Fruit fly (Drosophila melanogaster) whole organism, wandering third instar larva: ENCODE data around the gene Sec5.

Experiments used
- Abd-B ChIP-seq: fragments of >200 bp; optimal IDR thresholded peaks from 2 replicates; lab custom pipeline; 2017; ENCODE audit warnings: missing biosample characterization, missing genetic modification characterization
- CG32264 ChIP-seq: fragments of 200-800 bp; sonication (Bioruptor generic); optimal IDR thresholded peaks from 2 replicates; lab custom pipeline; 2016; ENCODE audit warnings: missing biosample characterization, missing genetic modification characterization
- CG9705 ChIP-seq: fragments of 200-800 bp; sonication (Bioruptor generic); optimal IDR thresholded peaks from 2 replicates; lab custom pipeline; 2018; ENCODE audit warnings: missing biosample characterization, mild to moderate bottlenecking, missing genetic modification characterization
- Dfd ChIP-seq: fragments of >200 bp; optimal IDR thresholded peaks from 2 replicates; lab custom pipeline; 2017; ENCODE audit warnings: missing biosample characterization, missing genetic modification characterization
- Dif ChIP-seq: fragments of 200-275, 200-300 bp; sonication (Bioruptor generic); optimal IDR thresholded peaks from 2 replicates; lab custom pipeline; 2018; ENCODE audit warnings: missing biosample characterization, missing genetic modification characterization; ENCODE audit not compliant: partially characterized antibody
- GATAd ChIP-seq: sonication (Bioruptor generic); optimal IDR thresholded peaks from 2 replicates; lab custom pipeline; 2016; ENCODE audit warnings: missing biosample characterization, missing genetic modification characterization
- HLH106 ChIP-seq: fragments of 200-800 bp; optimal IDR thresholded peaks from 3 replicates; lab custom pipeline; 2019; ENCODE audit warnings: missing biosample characterization, mild to moderate bottlenecking, missing genetic modification characterization, moderate library complexity
- Hnf4 ChIP-seq: fragments of 200-800 bp; sonication (Bioruptor generic); optimal IDR thresholded peaks from 2 replicates; lab custom pipeline; 2016; ENCODE audit warnings: missing biosample characterization, mild to moderate bottlenecking, missing genetic modification characterization
- Hr78 ChIP-seq: fragments of >200 bp; optimal IDR thresholded peaks from 2 replicates; lab custom pipeline; 2017; ENCODE audit warnings: missing biosample characterization, missing genetic modification characterization
- Hr83 ChIP-seq: fragments of 200-300 bp; sonication (Bioruptor generic); optimal IDR thresholded peaks from 2 replicates; lab custom pipeline; 2016; ENCODE audit warnings: missing biosample characterization, mild to moderate bottlenecking, missing genetic modification characterization, moderate library complexity; ENCODE audit not compliant: poor library complexity, severe bottlenecking
- Jra ChIP-seq: sonication (Bioruptor generic); optimal IDR thresholded peaks from 2 replicates; lab custom pipeline; 2016; ENCODE audit warnings: missing biosample characterization, missing genetic modification characterization
- Myc ChIP-seq: fragments of >200 bp; optimal IDR thresholded peaks from 2 replicates; lab custom pipeline; 2017
- N ChIP-seq: fragments of >200 bp; optimal IDR thresholded peaks from 2 replicates; lab custom pipeline; 2018; ENCODE audit warnings: missing biosample characterization, missing external identifiers, missing genetic modification characterization
- OdsH ChIP-seq: fragments of 200-800 bp; sonication (Bioruptor generic); optimal IDR thresholded peaks from 2 replicates; lab custom pipeline; 2016; ENCODE audit warnings: missing biosample characterization, mild to moderate bottlenecking, missing genetic modification characterization
- Rel ChIP-seq, 2 experiments: fragments of 200-800 bp; sonication (Bioruptor generic) in 1 of 2; optimal IDR thresholded peaks; 2 replicates in 1 of 2; 3 replicates in 1 of 2; lab custom pipeline; 2016 to 2019; ENCODE audit warnings: mild to moderate bottlenecking in 2 of 2, missing biosample characterization in 2 of 2, missing genetic modification characterization in 2 of 2, moderate library complexity in 1 of 2
- Sp1 ChIP-seq: fragments of 200-800 bp; sonication (Bioruptor generic); optimal IDR thresholded peaks from 3 replicates; lab custom pipeline; 2019; ENCODE audit warnings: missing biosample characterization, mild to moderate bottlenecking, missing genetic modification characterization, moderate library complexity
- Vsx2 ChIP-seq: fragments of 200-300, 225-300 bp; sonication (Bioruptor generic); optimal IDR thresholded peaks from 2 replicates; lab custom pipeline; 2018; ENCODE audit warnings: missing biosample characterization, missing genetic modification characterization; ENCODE audit not compliant: partially characterized antibody
- br ChIP-seq: fragments of 200-800 bp; sonication (Bioruptor generic); optimal IDR thresholded peaks from 2 replicates; lab custom pipeline; 2016; ENCODE audit warnings: missing biosample characterization, missing genetic modification characterization
- brk ChIP-seq: fragments of 200-800 bp; sonication (Bioruptor generic); optimal IDR thresholded peaks from 2 replicates; lab custom pipeline; 2016; ENCODE audit warnings: missing biosample characterization, mild to moderate bottlenecking, missing genetic modification characterization
- dl ChIP-seq, 2 experiments: fragments of 175-275, 200-275 bp in 1 of 2; fragments of 200-275 bp in 1 of 2; sonication (Bioruptor generic); optimal IDR thresholded peaks; lab custom pipeline; 2018; ENCODE audit warnings: mild to moderate bottlenecking in 2 of 2, missing biosample characterization in 2 of 2, missing genetic modification characterization in 2 of 2, moderate library complexity in 2 of 2; ENCODE audit not compliant: partially characterized antibody in 2 of 2, insufficient read depth in 1 of 2
- ey ChIP-seq: fragments of 200-800 bp; sonication (Bioruptor generic); optimal IDR thresholded peaks from 2 replicates; lab custom pipeline; 2016; ENCODE audit warnings: missing biosample characterization, missing genetic modification characterization
- foxo ChIP-seq, 2 experiments: fragments of 200-800 bp; sonication (Bioruptor generic); optimal IDR thresholded peaks; 2 replicates in 1 of 2; 3 replicates in 1 of 2; lab custom pipeline; 2016 to 2017; ENCODE audit warnings: missing biosample characterization in 2 of 2, missing genetic modification characterization in 2 of 2
- fru ChIP-seq: fragments of 200-800 bp; sonication (Bioruptor generic); optimal IDR thresholded peaks from 3 replicates; lab custom pipeline; 2016; ENCODE audit warnings: missing biosample characterization, mild to moderate bottlenecking, missing genetic modification characterization
- h ChIP-seq: fragments of 200-800 bp; sonication (Bioruptor generic); optimal IDR thresholded peaks from 3 replicates; lab custom pipeline; 2016; ENCODE audit warnings: missing biosample characterization, mild to moderate bottlenecking, missing genetic modification characterization
- jim ChIP-seq: fragments of 175-275, 200-325 bp; sonication (Bioruptor generic); optimal IDR thresholded peaks from 2 replicates; lab custom pipeline; 2016; ENCODE audit warnings: missing biosample characterization, mild to moderate bottlenecking, missing genetic modification characterization
- lola ChIP-seq: fragments of >200 bp; optimal IDR thresholded peaks from 2 replicates; lab custom pipeline; 2017; ENCODE audit warnings: missing biosample characterization, missing genetic modification characterization
- pan ChIP-seq: fragments of >200 bp; optimal IDR thresholded peaks from 2 replicates; lab custom pipeline; 2017
- psq ChIP-seq: fragments of 200-800 bp; sonication (Bioruptor generic); optimal IDR thresholded peaks from 3 replicates; lab custom pipeline; 2017; ENCODE audit warnings: missing biosample characterization, mild to moderate bottlenecking, missing genetic modification characterization, moderate library complexity
- sage ChIP-seq: fragments of 200-800 bp; sonication (Bioruptor generic); optimal IDR thresholded peaks from 2 replicates; lab custom pipeline; 2016; ENCODE audit warnings: missing biosample characterization, mild to moderate bottlenecking, missing genetic modification characterization
- sv ChIP-seq: fragments of 200-800 bp; sonication (Bioruptor generic); optimal IDR thresholded peaks from 3 replicates; lab custom pipeline; 2016; ENCODE audit warnings: missing biosample characterization, missing genetic modification characterization
- tai ChIP-seq: sonication (Bioruptor generic); optimal IDR thresholded peaks from 2 replicates; lab custom pipeline; 2016; ENCODE audit warnings: missing biosample characterization, missing genetic modification characterization
- usp ChIP-seq: fragments of >200 bp; optimal IDR thresholded peaks from 2 replicates; lab custom pipeline; 2017; ENCODE audit warnings: missing biosample characterization, missing genetic modification characterization
- woc ChIP-seq: sonication (Bioruptor generic); optimal IDR thresholded peaks from 2 replicates; lab custom pipeline; 2016; ENCODE audit warnings: missing biosample characterization, mild to moderate bottlenecking, missing genetic modification characterization

The Sec5 gene

DNA sequence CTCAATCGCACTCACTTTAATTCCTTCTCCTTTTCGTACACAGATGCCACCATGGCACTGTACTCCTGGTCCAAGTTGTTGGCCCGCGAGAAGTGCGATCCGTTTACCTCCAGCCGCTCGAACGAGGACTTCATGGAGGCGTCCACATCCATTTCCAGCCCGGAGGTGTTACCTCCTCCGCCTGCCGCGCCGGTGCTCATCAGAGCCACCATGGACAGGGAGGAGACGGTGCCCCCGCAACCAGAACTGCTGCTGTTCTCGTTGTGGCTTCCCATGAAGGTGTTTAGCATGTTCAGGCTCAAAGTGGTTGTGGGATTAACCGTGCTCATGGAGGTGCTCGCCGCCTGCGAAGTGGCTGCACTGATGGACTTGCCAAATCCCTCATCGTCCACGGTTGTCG is 38.4 kb downstream of the Sec5 start:
- TF ChIP-seq CG9705: no peak
- TF ChIP-seq brk (GFP tag; lab: Kevin White, UChicago): no peak
- no peak for TF ChIP-seq tai (GFP tag; lab: Kevin White, UChicago)
- TF ChIP-seq psq: no peak
- TF ChIP-seq lola: no peak
- no peak for TF ChIP-seq usp (GFP tag; lab: Kevin White, UChicago)
- TF ChIP-seq br: no peak
- TF ChIP-seq Hnf4: no peak
- TF ChIP-seq Dfd (GFP tag; lab: Kevin White, UChicago): no peak
- no peak for TF ChIP-seq Jra (GFP tag; lab: Kevin White, UChicago)
- TF ChIP-seq Abd-B: no peak
- no peak for TF ChIP-seq CG32264 (GFP tag; lab: Kevin White, UChicago)
- TF ChIP-seq jim (GFP tag; lab: Kevin White, UChicago): no peak
- TF ChIP-seq Rel (GFP tag; optimal IDR thresholded peaks at IDR 0.05; lab: Kevin White, UChicago): no peak
- no peak for TF ChIP-seq Rel (tag; optimal IDR thresholded peaks at IDR 0.05; lab: Kevin White, UChicago)
- TF ChIP-seq sv (GFP tag; lab: Kevin White, UChicago): no peak

DNA sequence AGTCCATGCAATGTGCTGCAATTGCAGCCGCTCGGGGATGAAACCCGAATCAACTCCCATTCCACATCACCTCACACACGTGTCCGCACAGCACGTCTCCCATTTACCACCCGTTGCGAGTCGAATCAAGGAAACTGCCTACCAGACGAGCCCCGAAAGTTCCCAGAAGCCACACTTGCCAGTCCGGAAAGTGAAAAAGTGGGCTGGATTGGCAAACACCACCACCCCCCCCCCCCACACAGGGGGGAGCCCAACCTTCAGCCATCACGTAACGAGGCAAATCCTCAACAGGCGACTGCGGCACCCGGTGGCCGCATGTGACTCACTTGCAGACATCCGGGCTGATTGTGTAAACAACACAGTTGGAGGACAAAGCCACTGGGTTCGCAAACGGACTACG is 47.7 kb downstream of the Sec5 start:
- TF ChIP-seq Vsx2 (GFP tag; lab: Kevin White, UChicago) (no peak), fru (no peak), foxo (GFP tag; optimal IDR thresholded peaks at IDR 0.05; lab: Kevin White, UChicago) (no peak), CG9705 (no peak), N (GFP tag; lab: Kevin White, UChicago) (no peak), Hr78 (GFP tag; lab: Kevin White, UChicago) (no peak), Hnf4 (no peak), dl (GFP tag; optimal IDR thresholded peaks at IDR 0.05; lab: Kevin White, UChicago; ENCODE audit: insufficient read depth in 1 of 2, partially characterized antibody in 2 of 2) (no peak)

DNA sequence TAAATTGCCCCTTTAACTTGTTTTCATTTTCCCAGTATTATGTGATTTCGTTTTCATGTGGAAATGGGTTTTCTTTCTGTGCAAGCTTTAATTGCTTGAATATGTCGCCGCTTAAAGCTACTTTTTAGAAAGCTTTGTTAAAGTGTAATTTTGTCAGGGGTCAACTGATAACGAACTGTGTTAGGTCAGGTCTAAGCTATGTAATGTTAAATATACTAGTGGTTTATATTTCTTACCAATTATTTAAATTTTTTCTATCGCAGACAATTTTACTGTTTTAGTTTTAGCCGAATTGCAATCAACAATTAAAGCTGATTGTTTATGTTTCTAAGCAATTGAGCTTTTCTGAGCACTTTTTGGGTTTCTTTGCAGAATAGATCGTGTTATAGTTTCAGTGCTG is 49.2 kb downstream of the Sec5 start:
- TF ChIP-seq jim (GFP tag; lab: Kevin White, UChicago) (no peak), Dif (no peak)

DNA sequence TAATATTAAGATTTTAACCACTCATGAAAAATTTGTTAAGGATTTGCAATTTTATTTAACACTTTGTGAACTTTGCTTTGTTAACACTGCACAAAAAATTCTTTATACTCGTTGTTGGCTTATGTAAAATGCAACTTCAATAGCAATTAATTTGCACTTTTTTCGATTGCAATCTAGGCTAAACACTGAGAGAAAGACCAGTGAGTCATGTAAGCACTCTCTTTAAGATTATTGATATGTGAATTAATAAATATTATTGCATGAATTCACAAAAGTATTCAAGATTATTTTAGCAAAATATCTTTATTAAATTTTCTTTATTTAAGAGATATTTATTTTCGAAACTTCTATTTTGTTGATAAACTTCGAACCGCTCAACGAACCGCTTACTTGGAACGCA is 49.7 kb downstream of the Sec5 start:
- no peak for TF ChIP-seq Hr83 (GFP tag; lab: Kevin White, UChicago)
- TF ChIP-seq OdsH (GFP tag; lab: Kevin White, UChicago): no peak
- no peak for TF ChIP-seq jim (GFP tag; lab: Kevin White, UChicago)
- TF ChIP-seq CG32264 (GFP tag; lab: Kevin White, UChicago): no peak
- TF ChIP-seq sv (GFP tag; lab: Kevin White, UChicago): no peak
- TF ChIP-seq h (GFP tag; lab: Kevin White, UChicago): no peak
- TF ChIP-seq GATAd (GFP tag; lab: Kevin White, UChicago): no peak
- no peak for TF ChIP-seq Dfd (GFP tag; lab: Kevin White, UChicago)
- TF ChIP-seq dl (GFP tag; optimal IDR thresholded peaks at IDR 0.05; lab: Kevin White, UChicago; ENCODE audit: insufficient read depth in 1 of 2, partially characterized antibody in 2 of 2): no peak
- no peak for TF ChIP-seq foxo (GFP tag; optimal IDR thresholded peaks at IDR 0.05; lab: Kevin White, UChicago)
- no peak for TF ChIP-seq psq
- no peak for TF ChIP-seq N (GFP tag; lab: Kevin White, UChicago)
- no peak for TF ChIP-seq HLH106
- no peak for TF ChIP-seq Myc
- TF ChIP-seq woc (GFP tag; lab: Kevin White, UChicago): no peak
- TF ChIP-seq Dif: no peak

DNA sequence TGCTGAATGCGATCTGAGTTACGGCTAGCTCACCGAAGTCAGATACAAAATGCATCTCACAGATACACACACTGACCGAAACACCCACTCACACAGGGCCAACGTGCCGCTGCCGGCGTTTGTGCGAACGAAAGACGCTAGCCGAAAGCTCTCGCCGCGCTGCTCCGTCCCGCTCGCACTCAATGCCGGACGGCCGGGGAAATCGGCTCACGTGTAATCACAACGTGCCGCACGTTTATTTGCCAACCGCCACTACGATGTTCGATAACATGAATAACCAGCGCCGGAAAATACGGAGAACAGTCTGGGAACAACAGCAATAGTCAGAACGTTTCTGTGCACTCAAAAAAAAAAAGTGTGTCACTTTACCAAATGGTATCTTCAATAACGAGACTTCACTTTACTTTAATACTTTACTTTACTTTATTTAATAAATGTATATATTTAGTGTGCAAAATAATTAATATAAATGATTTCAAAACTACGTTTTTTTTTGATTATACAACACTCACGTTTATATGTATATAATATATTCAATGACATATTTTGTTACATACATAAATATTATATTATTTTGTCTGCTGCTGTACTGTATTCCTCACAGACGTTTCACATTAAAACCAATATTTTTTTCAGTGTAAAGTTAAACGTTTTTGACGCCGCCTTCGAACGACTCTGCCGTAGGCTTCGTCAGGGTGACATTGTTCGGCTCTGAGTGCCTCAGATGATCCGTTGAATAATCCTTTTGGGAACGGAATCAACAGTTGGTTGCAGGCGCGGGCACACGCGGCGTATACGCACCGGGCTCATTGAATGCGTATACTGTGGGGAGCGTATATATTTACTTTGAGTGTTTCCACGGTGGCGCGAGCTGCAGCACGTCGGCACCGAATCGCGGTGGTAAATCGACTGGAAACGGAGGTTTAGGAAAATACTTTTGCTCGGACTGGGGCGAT is 50.4 kb downstream of the Sec5 start, which contains the start of gene tim:
Gene tim, minus strand, starts transcription at position 911 of the 956 bp plus-strand sequence.
- TF ChIP-seq Hr78 (GFP tag; lab: Kevin White, UChicago) (no peak), ey (no peak), Sp1 (GFP tag; lab: Kevin White, UChicago) (no peak), Rel (GFP tag; optimal IDR thresholded peaks at IDR 0.05; lab: Kevin White, UChicago) (no peak), Rel (tag; optimal IDR thresholded peaks at IDR 0.05; lab: Kevin White, UChicago) (no peak), Dif (no peak), OdsH (GFP tag; lab: Kevin White, UChicago) (no peak), sage (no peak), pan (lab: Kevin White, UChicago) (no peak), Jra (GFP tag; lab: Kevin White, UChicago) (no peak), br (no peak), brk (GFP tag; lab: Kevin White, UChicago) (no peak), Abd-B (no peak)
